Worm (Caenorhabditis elegans) whole organism, L2 larva: ENCODE data around the gene C13F10.5.

Source experiments
- fos-1 ChIP-seq: fragments of 150-350 bp; optimal IDR thresholded peaks from 2 replicates; lab custom pipeline; 2014; ENCODE audit warnings: missing biosample characterization, missing genetic modification characterization
- nhr-11 ChIP-seq: fragments of 150-350 bp; optimal IDR thresholded peaks from 2 replicates; lab custom pipeline; 2014; ENCODE audit warnings: missing biosample characterization, missing genetic modification characterization
- peb-1 ChIP-seq: fragments of 150-350 bp; optimal IDR thresholded peaks from 2 replicates; lab custom pipeline; 2014; ENCODE audit warnings: missing biosample characterization, missing genetic modification characterization
- unc-39 ChIP-seq: fragments of 150-350 bp; optimal IDR thresholded peaks from 2 replicates; lab custom pipeline; 2014; ENCODE audit warnings: missing biosample characterization, missing genetic modification characterization

DNA sequence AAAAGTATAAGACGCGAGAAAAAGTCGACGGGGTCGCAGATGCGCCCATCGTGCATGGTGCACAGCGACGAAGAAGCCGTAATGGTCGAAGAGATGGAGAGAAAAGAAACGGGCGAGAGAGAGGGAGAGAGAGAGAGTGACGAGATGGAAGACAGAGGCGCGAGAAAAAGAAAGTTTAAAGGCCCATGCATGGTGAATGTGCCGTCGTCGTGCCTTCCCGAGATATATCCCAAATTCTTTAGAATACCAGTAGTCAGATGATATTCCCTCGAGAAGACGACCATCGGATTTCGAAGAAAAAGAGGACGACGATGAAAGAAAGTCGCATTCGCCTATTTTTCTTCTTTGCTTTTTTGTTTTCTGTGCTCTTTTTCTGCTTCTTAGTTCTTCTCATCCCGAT lies 2.9 kb downstream of the C13F10.5 start:
- TF ChIP-seq peb-1 (tag; lab: Kevin White, UChicago) (no peak), fos-1 (tag; lab: Kevin White, UChicago) (no peak), unc-39 (no peak), nhr-11 (tag; lab: Kevin White, UChicago) (no peak)
